Fruit fly (Drosophila melanogaster) whole organism, pupa: Measurements from ENCODE around the gene PAN3.

ENCODE experiments used
- CG12605 ChIP-seq: fragments of 200-800 bp; sonication (Bioruptor generic); IDR thresholded peaks from 2 replicates; pipeline ENCODE4 v1.3.6; 2022; ENCODE audit warnings: missing biosample characterization, missing genetic modification characterization
- CG14655 ChIP-seq: fragments of 200-800 bp; sonication (Bioruptor generic); optimal IDR thresholded peaks from 3 replicates; lab custom pipeline; 2017; ENCODE audit warnings: mild to moderate bottlenecking, missing biosample characterization, missing genetic modification reagents, missing genetic modification characterization
- CG15710 ChIP-seq: fragments of 200-800 bp; sonication (Bioruptor generic); optimal IDR thresholded peaks from 2 replicates; lab custom pipeline; 2018; ENCODE audit warnings: missing biosample characterization, mild to moderate bottlenecking, missing genetic modification characterization, moderate library complexity
- CG34367 ChIP-seq: fragments of 200-800 bp; sonication (Bioruptor generic); optimal IDR thresholded peaks from 2 replicates; lab custom pipeline; 2018; ENCODE audit warnings: missing biosample characterization, mild to moderate bottlenecking, missing genetic modification characterization
- CG4496 ChIP-seq: fragments of 200-800 bp; sonication (Bioruptor generic); IDR thresholded peaks from 3 replicates; pipeline ENCODE4 v1.3.6; 2022; ENCODE audit warnings: missing biosample characterization, missing genetic modification characterization
- CG8301 ChIP-seq: fragments of 200-800 bp; sonication (Bioruptor generic); optimal IDR thresholded peaks from 2 replicates; lab custom pipeline; 2018; ENCODE audit warnings: missing biosample characterization, mild to moderate bottlenecking, missing genetic modification characterization
- D1 ChIP-seq: fragments of 200-800 bp; sonication (Bioruptor generic); optimal IDR thresholded peaks from 2 replicates; lab custom pipeline; 2018; ENCODE audit warnings: missing biosample characterization, mild to moderate bottlenecking, missing genetic modification characterization, moderate library complexity
- EcR ChIP-seq: fragments of 200-800 bp; sonication (Bioruptor generic); optimal IDR thresholded peaks from 3 replicates; lab custom pipeline; 2019; ENCODE audit warnings: missing biosample characterization, missing genetic modification characterization, mild to moderate bottlenecking, moderate library complexity, missing genetic modification reagents
- Ets98B ChIP-seq: fragments of 200-800 bp; sonication (Bioruptor generic); IDR thresholded peaks from 2 replicates; pipeline ENCODE4 v1.3.6; 2022; ENCODE audit warnings: missing biosample characterization, missing genetic modification characterization
- Pif1A ChIP-seq: fragments of 200-800 bp; sonication (Bioruptor generic); optimal IDR thresholded peaks from 3 replicates; lab custom pipeline; 2016; ENCODE audit warnings: missing biosample characterization, missing genetic modification characterization
- Snoo ChIP-seq: fragments of 200-800 bp; sonication (Bioruptor generic); optimal IDR thresholded peaks from 3 replicates; lab custom pipeline; 2017; ENCODE audit warnings: missing biosample characterization, mild to moderate bottlenecking, missing genetic modification characterization, inconsistent platforms
- gl ChIP-seq: fragments of 200-800 bp; sonication (Bioruptor generic); optimal IDR thresholded peaks from 2 replicates; lab custom pipeline; 2018; ENCODE audit warnings: missing biosample characterization, mild to moderate bottlenecking, missing genetic modification characterization

- TF ChIP-seq Snoo (tag; lab: Kevin White, UChicago) (peak; percentile 79), CG4496 (GFP tag; lab: Robert Waterston, UW) (peak; percentile 74; the same call in 1 of the 3 replicates), gl (tag; lab: Kevin White, UChicago) (peak; percentile 70), CG14655 (peak; percentile 83), EcR (GFP tag; lab: Kevin White, UChicago) (no peak), CG15710 (tag; lab: Kevin White, UChicago) (peak; percentile 92), CG34367 (tag; lab: Kevin White, UChicago) (peak; percentile 87), CG12605 (GFP tag; lab: Robert Waterston, UW) (no peak; the same call in 1 of the 2 replicates), Pif1A (GFP tag; lab: Kevin White, UChicago) (peak; percentile 83), Ets98B (GFP tag; lab: Robert Waterston, UW) (peak; percentile 61), CG8301 (tag; lab: Kevin White, UChicago) (peak; percentile 76), D1 (tag; lab: Kevin White, UChicago) (peak; percentile 89)
These were observed 25.6 kb upstream of the PAN3 start for dm6 chr3L:3045256-3045743.
